Worm (Caenorhabditis elegans): ENCODE data around the gene acer-1.

acer-1 gene

ce11 chrII:6838977-6839376 is 51.2 kb downstream of the acer-1 start:
- TF ChIP-seq aly-2 (tag; optimal IDR thresholded peaks at IDR 0.05) (no peak), hif-1 (tag; optimal IDR thresholded peaks at IDR 0.05) (peak in 1 of 2 experiments; percentile 27), set-16 (GFP tag; IDR thresholded peaks at IDR 0.05) (0 out of 2 replicates have a peak, but pooled peaks have one; percentile 3), tra-1 (GFP tag; IDR thresholded peaks at IDR 0.05) (0 out of 2 replicates have a peak, but pooled peaks have one; percentile 52), lsy-2 (tag; optimal IDR thresholded peaks at IDR 0.05) (peak in 1 of 2 experiments; percentile 49), madf-9 (GFP tag; conservative IDR thresholded peaks at IDR 0.05) (0 out of 2 replicates have a peak, but pooled peaks have one; percentile 46), ceh-28 (tag; optimal IDR thresholded peaks at IDR 0.05) (no peak), fos-1 (tag; optimal IDR thresholded peaks at IDR 0.05) (no peak), unc-130 (GFP tag; optimal IDR thresholded peaks at IDR 0.05) (no peak), hlh-30 (tag; optimal IDR thresholded peaks at IDR 0.05; ENCODE audit: insufficient read depth) (peak; percentile 81), madf-5 (GFP tag; IDR thresholded peaks at IDR 0.05) (no peak), pqm-1 (tag; optimal IDR thresholded peaks at IDR 0.05) (no peak), unc-39 (tag; optimal IDR thresholded peaks at IDR 0.05) (no peak), nhr-111 (GFP tag; optimal IDR thresholded peaks at IDR 0.05) (no peak), rbr-2 (tag; optimal IDR thresholded peaks at IDR 0.05) (no peak), D1046.2 (GFP tag; IDR thresholded peaks at IDR 0.05) (no peak), dve-1 (tag; optimal IDR thresholded peaks at IDR 0.05; ENCODE audit: insufficient read depth) (peak; percentile 40), ctbp-1 (GFP tag; IDR thresholded peaks at IDR 0.05) (peak; percentile 63; the same call in 1 of the 2 replicates), sdz-12 (GFP tag; optimal IDR thresholded peaks at IDR 0.05) (no peak), spr-1 (tag; optimal IDR thresholded peaks at IDR 0.05) (no peak), zip-11 (GFP tag; IDR thresholded peaks at IDR 0.05) (no peak), arid-1 (GFP tag; conservative IDR thresholded peaks at IDR 0.05) (no peak), mdl-1 (tag; optimal IDR thresholded peaks at IDR 0.05) (no peak), aha-1 (tag) (peak; percentile 99), zfp-2 (tag; optimal IDR thresholded peaks at IDR 0.05) (no peak), nhr-11 (tag; optimal IDR thresholded peaks at IDR 0.05) (peak; percentile 40), mes-2 (tag; optimal IDR thresholded peaks at IDR 0.05; ENCODE audit: poor library complexity, severe bottlenecking) (peak; percentile 42), tag-97 (GFP tag; IDR thresholded peaks at IDR 0.05) (no peak), mep-1 (tag; optimal IDR thresholded peaks at IDR 0.05) (peak; percentile 41), T26A8.4 (GFP tag; IDR thresholded peaks at IDR 0.05) (0 out of 2 replicates have a peak, but pooled peaks have one; percentile 10), spr-3 (GFP tag; optimal IDR thresholded peaks at IDR 0.05) (no peak), Y105C5A.15 (GFP tag; IDR thresholded peaks at IDR 0.05) (no peak), daf-19 (GFP tag; conservative IDR thresholded peaks at IDR 0.05) (no peak), ceh-20 (GFP tag; IDR thresholded peaks at IDR 0.05) (0 out of 2 replicates have a peak, but pooled peaks have one; percentile 9), F26F4.8 (GFP tag; conservative IDR thresholded peaks at IDR 0.05) (no peak), dmd-9 (GFP tag; IDR thresholded peaks at IDR 0.05) (no peak), hlh-11 (tag; optimal IDR thresholded peaks at IDR 0.05) (peak; percentile 57), saeg-2 (GFP tag; IDR thresholded peaks at IDR 0.05) (no peak), daf-12 (tag; optimal IDR thresholded peaks at IDR 0.05) (no peak), php-3 (GFP tag; IDR thresholded peaks at IDR 0.05) (no peak), daf-16 (GFP tag; optimal IDR thresholded peaks at IDR 0.05) (no peak), daf-16 (tag; optimal IDR thresholded peaks at IDR 0.05) (no peak), nhr-10 (tag; optimal IDR thresholded peaks at IDR 0.05) (no peak), ztf-7 (tag; optimal IDR thresholded peaks at IDR 0.05) (peak; percentile 70), mxl-3 (GFP tag; optimal IDR thresholded peaks at IDR 0.05) (no peak), egl-27 (tag; optimal IDR thresholded peaks at IDR 0.05) (peak; percentile 71), hmg-1.1 (GFP tag; IDR thresholded peaks at IDR 0.05) (peak; percentile 27), mdt-29 (GFP tag; IDR thresholded peaks at IDR 0.05) (no peak), nhr-48 (tag; optimal IDR thresholded peaks at IDR 0.05) (no peak), Y48G9A.11 (GFP tag; IDR thresholded peaks at IDR 0.05) (no peak), nhr-28 (tag; optimal IDR thresholded peaks at IDR 0.05) (peak; percentile 8), ztf-11 (tag; optimal IDR thresholded peaks at IDR 0.05) (no peak)

All from whole organism, L4 larva.